Fruit fly (Drosophila melanogaster): Measurements from ENCODE around the gene X11L.

X11L gene

dm6 chrX:17595822-17596221 lies 3.6 kb upstream of the X11L start (continued):
- TF ChIP-seq Hmr (GFP tag; optimal IDR thresholded peaks at IDR 0.05) (peak; percentile 81), dpn (GFP tag; optimal IDR thresholded peaks at IDR 0.05) (peak; percentile 64 to 65), Mes4 (GFP tag; optimal IDR thresholded peaks at IDR 0.05) (no peak), Fer3 (tag; optimal IDR thresholded peaks at IDR 0.05) (peak; percentile 83), CG9817 (tag; optimal IDR thresholded peaks at IDR 0.05) (peak; percentile 76), CG3407 (GFP tag; optimal IDR thresholded peaks at IDR 0.05) (peak; percentile 10), CG7839 (tag; optimal IDR thresholded peaks at IDR 0.05) (peak; percentile 85), CG32532 (GFP tag; IDR thresholded peaks at IDR 0.05) (peak; percentile 90), CG10147 (GFP tag; optimal IDR thresholded peaks at IDR 0.05) (peak; percentile 86), Ada2b (GFP tag; IDR thresholded peaks at IDR 0.05) (peak; percentile 80), wdn (GFP tag; IDR thresholded peaks at IDR 0.05) (peak; percentile 85), dmrt99B (tag; optimal IDR thresholded peaks at IDR 0.05) (peak; percentile 81), lbe (GFP tag; optimal IDR thresholded peaks at IDR 0.05) (peak; percentile 89), TFAM (GFP tag; optimal IDR thresholded peaks at IDR 0.05) (no peak), az2 (GFP tag; optimal IDR thresholded peaks at IDR 0.05) (peak; percentile 53), dm (GFP tag; optimal IDR thresholded peaks at IDR 0.05) (peak; percentile 18), Dp (GFP tag; optimal IDR thresholded peaks at IDR 0.05) (no peak), CG31224 (GFP tag; IDR thresholded peaks at IDR 0.05) (peak; percentile 78), Fer1 (GFP tag; optimal IDR thresholded peaks at IDR 0.05) (peak; percentile 73), CG6813 (GFP tag; optimal IDR thresholded peaks at IDR 0.05) (peak; percentile 57), CG11398 (GFP tag; optimal IDR thresholded peaks at IDR 0.05) (no peak), exex (tag; optimal IDR thresholded peaks at IDR 0.05) (peak; percentile 38), p53 (GFP tag; optimal IDR thresholded peaks at IDR 0.05) (no peak), CG12104 (GFP tag; optimal IDR thresholded peaks at IDR 0.05) (peak; percentile 47), Antp (GFP tag; optimal IDR thresholded peaks at IDR 0.05) (peak; percentile 10)

dm6 chrX:17597622-17598021 lies 1.8 kb upstream of the X11L start:
- no peak for TF ChIP-seq CG32772 (GFP tag; IDR thresholded peaks at IDR 0.05)
- TF ChIP-seq Med (GFP tag) = peak; percentile 42

DNA sequence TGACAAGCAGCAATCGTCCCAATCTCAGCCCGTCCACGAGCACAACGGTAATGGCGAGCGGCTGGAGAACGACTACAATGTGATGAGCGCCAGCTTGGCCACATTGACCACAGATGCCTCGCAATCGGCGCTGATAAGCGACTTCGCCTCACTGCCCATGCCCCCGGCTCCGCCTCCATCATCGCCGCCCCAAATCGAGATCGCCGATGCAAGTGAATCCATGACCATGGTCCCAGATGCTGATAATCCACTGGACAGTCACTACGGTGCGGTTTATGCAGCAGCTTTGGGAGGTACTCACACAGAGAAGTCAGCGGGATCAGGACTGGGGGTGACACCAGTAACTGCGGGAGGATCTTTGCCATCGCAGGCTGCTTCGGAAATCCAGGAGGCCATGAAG lies 3.1 kb downstream of the X11L start:
- TF ChIP-seq Deaf1 (tag; optimal IDR thresholded peaks at IDR 0.05) = no peak
- peak; percentile 22 for TF ChIP-seq Med (GFP tag)
- TF ChIP-seq ham (GFP tag; IDR thresholded peaks at IDR 0.05) = no peak
- no peak for TF ChIP-seq Pdp1 (GFP tag; optimal IDR thresholded peaks at IDR 0.05)
- TF ChIP-seq CG4617 (GFP tag; optimal IDR thresholded peaks at IDR 0.05; ENCODE audit: borderline replicate concordance) = no peak
- TF ChIP-seq Bdp1 (GFP tag; optimal IDR thresholded peaks at IDR 0.05) = no peak
- no peak for TF ChIP-seq CG10209 (GFP tag; optimal IDR thresholded peaks at IDR 0.05)
- TF ChIP-seq Doc3 (GFP tag; IDR thresholded peaks at IDR 0.05; ENCODE audit: partially characterized antibody) = no peak
- peak; percentile 37 for TF ChIP-seq Ets65A (GFP tag)

dm6 chrX:17611455-17611854 lies 12.0 kb downstream of the X11L start:
- peak; percentile 71 for TF ChIP-seq ewg (GFP tag; optimal IDR thresholded peaks at IDR 0.05)
- no peak for TF ChIP-seq eve (GFP tag; optimal IDR thresholded peaks at IDR 0.05)
- no peak for TF ChIP-seq HmgZ (tag; optimal IDR thresholded peaks at IDR 0.05)
- TF ChIP-seq E2f1 (GFP tag; IDR thresholded peaks at IDR 0.05) = no peak

All from whole organism, embryonic.